Worm (Caenorhabditis elegans): ENCODE results near the gene npa-1.

- no peak for TF ChIP-seq nhr-12 (tag; optimal IDR thresholded peaks at IDR 0.05)
- no peak for TF ChIP-seq alr-1 (tag; optimal IDR thresholded peaks at IDR 0.05)
- no peak for TF ChIP-seq unc-62 (GFP tag; optimal IDR thresholded peaks at IDR 0.05)
- TF ChIP-seq ztf-11 (tag; optimal IDR thresholded peaks at IDR 0.05): no peak
- TF ChIP-seq mab-5 (tag; optimal IDR thresholded peaks at IDR 0.05): peak; percentile 37
- TF ChIP-seq aly-2 (tag; optimal IDR thresholded peaks at IDR 0.05): no peak
- peak; percentile 28 for TF ChIP-seq nhr-237 (tag; optimal IDR thresholded peaks at IDR 0.05)
- TF ChIP-seq skn-1 (tag; optimal IDR thresholded peaks at IDR 0.05): peak; percentile 67
- TF ChIP-seq lin-13 (GFP tag; optimal IDR thresholded peaks at IDR 0.05): peak; percentile 73
These were observed 15.2 kb upstream of the npa-1 start, which contains the start of the genes Y57E12AL.6 and Y57E12AL.1 for ce11 chrV:7060396-7060795.
